Worm (Caenorhabditis elegans) whole organism, young adult: ENCODE results near the gene hil-6.

Experiments
- B0261.1 ChIP-seq: sonication (generic microtip); optimal IDR thresholded peaks from 2 replicates; lab custom pipeline; 2016; ENCODE audit warnings: mild to moderate bottlenecking, missing genetic modification characterization, moderate library complexity, missing compliant biosample characterization
- F10E7.11 ChIP-seq: sonication (generic microtip); optimal IDR thresholded peaks from 2 replicates; lab custom pipeline; 2017; ENCODE audit warnings: mild to moderate bottlenecking, missing genetic modification characterization, moderate library complexity, missing compliant biosample characterization
- F39B2.1 ChIP-seq: fragments of 200-800 bp; sonication (Bioruptor generic); IDR thresholded peaks from 2 replicates; pipeline ENCODE4 v1.3.6; 2022; ENCODE audit warnings: missing genetic modification reagents, missing genetic modification characterization, missing compliant biosample characterization
- K11D2.4 ChIP-seq: fragments of 200-800 bp; sonication (Bioruptor generic); IDR thresholded peaks from 2 replicates; pipeline ENCODE4 v1.3.6; 2022; ENCODE audit warnings: missing genetic modification reagents, missing genetic modification characterization, missing compliant biosample characterization
- K12H6.12 ChIP-seq: fragments of 200-800 bp; sonication (Bioruptor generic); optimal IDR thresholded peaks from 2 replicates; lab custom pipeline; 2018; ENCODE audit warnings: mild to moderate bottlenecking, missing genetic modification characterization, missing compliant biosample characterization
- Y67H2A.10 ChIP-seq: fragments of 200-800 bp; sonication (Bioruptor generic); conservative IDR thresholded peaks from 2 replicates; pipeline ENCODE4 v1.3.6; 2022; ENCODE audit warnings: missing genetic modification reagents, missing genetic modification characterization, missing compliant biosample characterization
- bed-1 ChIP-seq: fragments of 200-800 bp; sonication (Bioruptor generic); IDR thresholded peaks from 2 replicates; pipeline ENCODE4 v1.3.6; 2022; ENCODE audit warnings: missing genetic modification reagents, missing genetic modification characterization, missing compliant biosample characterization
- ceh-58 ChIP-seq: fragments of 200-800 bp; sonication (Bioruptor generic); IDR thresholded peaks from 2 replicates; pipeline ENCODE4 v1.3.6; 2022; ENCODE audit warnings: missing genetic modification characterization, missing compliant biosample characterization
- dox-1 ChIP-seq: fragments of 200-800 bp; sonication (Bioruptor generic); IDR thresholded peaks from 2 replicates; pipeline ENCODE4 v1.3.6; 2022; ENCODE audit warnings: missing genetic modification reagents, missing genetic modification characterization, missing compliant biosample characterization
- efl-1 ChIP-seq: fragments of 150-350 bp; optimal IDR thresholded peaks from 2 replicates; lab custom pipeline; 2014; ENCODE audit warnings: missing biosample characterization, missing genetic modification reagents, missing genetic modification characterization
- egl-44 ChIP-seq: fragments of 200-800 bp; sonication (Bioruptor generic); IDR thresholded peaks from 2 replicates; pipeline ENCODE4 v1.3.6; 2022; ENCODE audit warnings: missing genetic modification reagents, missing genetic modification characterization, missing compliant biosample characterization
- egrh-3 ChIP-seq: fragments of 200-800 bp; sonication (Bioruptor generic); IDR thresholded peaks from 2 replicates; pipeline ENCODE4 v1.3.6; 2022; ENCODE audit warnings: missing genetic modification reagents, missing genetic modification characterization, missing compliant biosample characterization
- him-1 ChIP-seq: sonication (generic microtip); optimal IDR thresholded peaks from 2 replicates; lab custom pipeline; 2016; ENCODE audit warnings: missing genotype, missing genetic modification reagents, missing genetic modification characterization, missing compliant biosample characterization
- lin-26 ChIP-seq: fragments of 200-800 bp; sonication (Bioruptor generic); IDR thresholded peaks from 2 replicates; pipeline ENCODE4 v1.3.6; 2022; ENCODE audit warnings: missing genetic modification reagents, missing genetic modification characterization, missing compliant biosample characterization
- lin-35 ChIP-seq, 3 experiments: fragments of 150-350 bp in 2 of 3; sonication (generic microtip) in 1 of 3; optimal IDR thresholded peaks; 2 replicates each; lab custom pipeline; 2014 to 2018; ENCODE audit warnings: missing biosample characterization in 3 of 3, missing genetic modification characterization in 3 of 3, missing genetic modification reagents in 3 of 3
- lin-40 ChIP-seq: sonication (generic microtip); optimal IDR thresholded peaks from 2 replicates; lab custom pipeline; 2016; ENCODE audit warnings: missing genetic modification characterization, mild to moderate bottlenecking, missing compliant biosample characterization, missing genotype, missing genetic modification reagents
- lir-1 ChIP-seq: fragments of 200-800 bp; sonication (Bioruptor generic); conservative IDR thresholded peaks from 2 replicates; pipeline ENCODE4 v1.3.6; 2022; ENCODE audit warnings: missing genetic modification reagents, missing genetic modification characterization, missing compliant biosample characterization
- mes-4 ChIP-seq: sonication (generic microtip); optimal IDR thresholded peaks from 2 replicates; lab custom pipeline; 2016; ENCODE audit warnings: missing genotype, missing genetic modification characterization, missing compliant biosample characterization
- nfya-1 ChIP-seq: sonication (generic microtip); optimal IDR thresholded peaks from 2 replicates; lab custom pipeline; 2017; ENCODE audit warnings: antibody characterized with exemption, missing compliant biosample characterization, missing genetic modification characterization, borderline replicate concordance; ENCODE audit not compliant: insufficient read depth
- nhr-120 ChIP-seq: fragments of 200-800 bp; sonication (Bioruptor generic); IDR thresholded peaks from 2 replicates; pipeline ENCODE4 v1.3.6; 2022; ENCODE audit warnings: missing genetic modification characterization, missing compliant biosample characterization
- nhr-80 ChIP-seq: sonication (generic microtip); optimal IDR thresholded peaks from 2 replicates; lab custom pipeline; 2016; ENCODE audit warnings: missing genetic modification characterization, missing compliant biosample characterization
- pbrm-1 ChIP-seq: fragments of 200-800 bp; sonication (Bioruptor generic); IDR thresholded peaks from 2 replicates; pipeline ENCODE4 v1.3.6; 2022; ENCODE audit warnings: missing genetic modification reagents, missing genetic modification characterization, missing compliant biosample characterization
- rcor-1 ChIP-seq: fragments of 200-800 bp; sonication (Bioruptor generic); IDR thresholded peaks from 2 replicates; pipeline ENCODE4 v1.3.6; 2022; ENCODE audit warnings: missing genetic modification reagents, missing genetic modification characterization, missing compliant biosample characterization
- sea-2 ChIP-seq: fragments of 200-800 bp; sonication (Bioruptor generic); IDR thresholded peaks from 2 replicates; pipeline ENCODE4 v1.3.6; 2022; ENCODE audit warnings: missing genetic modification characterization, missing compliant biosample characterization
- unc-130 ChIP-seq: sonication (generic microtip); optimal IDR thresholded peaks from 2 replicates; lab custom pipeline; 2016; ENCODE audit warnings: missing genetic modification reagents, missing genetic modification characterization, missing compliant biosample characterization
- unc-62 ChIP-seq: fragments of 150-350 bp; optimal IDR thresholded peaks from 2 replicates; lab custom pipeline; 2014; ENCODE audit warnings: missing biosample characterization, missing genetic modification reagents, missing genetic modification characterization
- zfh-2 ChIP-seq: fragments of 200-800 bp; sonication (Bioruptor generic); conservative IDR thresholded peaks from 2 replicates; pipeline ENCODE4 v1.3.6; 2022; ENCODE audit warnings: missing genetic modification reagents, missing genetic modification characterization, missing compliant biosample characterization
- zim-3 ChIP-seq: sonication (generic microtip); optimal IDR thresholded peaks from 2 replicates; lab custom pipeline; 2017; ENCODE audit warnings: mild to moderate bottlenecking, missing genetic modification characterization, moderate library complexity, missing compliant biosample characterization
- ztf-22 ChIP-seq: fragments of 200-800 bp; sonication (Bioruptor generic); optimal IDR thresholded peaks from 2 replicates; lab custom pipeline; 2018; ENCODE audit warnings: mild to moderate bottlenecking, missing genetic modification characterization, moderate library complexity, missing compliant biosample characterization
- ztf-3 ChIP-seq: fragments of 200-800 bp; sonication (Bioruptor generic); optimal IDR thresholded peaks from 2 replicates; lab custom pipeline; 2018; ENCODE audit warnings: mild to moderate bottlenecking, missing genetic modification characterization, missing compliant biosample characterization
- ztf-6 ChIP-seq: fragments of 200-800 bp; sonication (Bioruptor generic); IDR thresholded peaks from 2 replicates; pipeline ENCODE4 v1.3.6; 2022; ENCODE audit warnings: missing genetic modification reagents, missing genetic modification characterization, missing compliant biosample characterization

Gene hil-6

DNA sequence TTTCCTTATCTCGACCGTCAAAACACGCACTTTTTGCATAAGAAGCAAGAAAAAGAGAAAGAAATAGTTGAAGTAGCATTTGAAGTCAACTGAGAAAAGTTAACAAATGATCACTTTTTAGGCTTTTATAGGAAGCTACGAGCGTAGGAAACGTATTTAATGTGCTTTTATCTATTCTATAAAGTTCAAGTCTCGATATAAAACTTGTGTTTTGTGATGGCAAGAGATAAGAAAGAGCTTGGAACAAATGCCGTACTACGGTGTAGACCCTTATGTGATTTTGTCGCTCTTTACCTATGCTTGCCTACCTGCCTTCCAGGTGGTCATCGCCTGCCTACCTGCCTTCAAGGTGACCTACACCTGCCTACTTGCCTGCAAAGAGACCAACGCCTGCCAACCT lies 27.1 kb downstream of the hil-6 start, which contains the start of gene clec-206:
Gene clec-206, minus strand, starts transcription at position 101 of the 400 bp plus-strand sequence.
- TF ChIP-seq ceh-58 (GFP tag; lab: Robert Waterston, UW), result 0 out of 2 replicates have a peak, but pooled peaks have one; percentile 38
- TF ChIP-seq lin-40 (tag; lab: Kevin White, UChicago), result no peak
- 0 out of 2 replicates have a peak, but pooled peaks have one; percentile 6 for TF ChIP-seq zfh-2 (GFP tag; lab: Robert Waterston, UW)

DNA sequence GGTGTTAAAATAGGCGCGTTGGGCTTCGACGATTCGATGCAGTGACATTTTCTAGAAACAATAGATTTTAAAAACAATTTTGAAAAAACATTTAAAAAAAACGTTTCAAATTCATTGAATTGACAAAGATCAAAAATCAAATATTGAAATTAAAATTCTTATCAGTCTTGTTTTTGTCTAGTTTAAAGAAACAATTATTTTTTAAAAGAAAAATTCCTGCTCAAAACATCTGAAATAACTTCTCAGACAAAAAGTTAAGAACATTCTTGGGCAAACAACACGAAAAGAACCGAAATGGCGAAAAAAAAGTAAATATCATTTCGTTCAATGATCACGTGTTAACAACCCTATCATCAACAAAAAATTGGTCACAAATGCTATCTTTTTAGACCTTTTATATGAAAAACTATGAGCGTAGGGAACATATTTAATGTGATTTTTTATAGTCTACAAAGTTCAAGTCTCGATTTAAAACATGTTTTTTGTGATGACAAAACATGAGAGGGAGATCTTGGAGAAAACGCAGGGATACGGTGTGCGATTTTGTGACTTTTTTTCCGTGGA lies 31.7 kb downstream of the hil-6 start, which contains the start of gene alh-5:
Gene alh-5, minus strand, starts transcription at position 51 of the 564 bp plus-strand sequence.
- TF ChIP-seq nhr-80 (tag; lab: Kevin White, UChicago) (peak; percentile 19), unc-62 (GFP tag; lab: Kevin White, UChicago) (no peak), F10E7.11 (tag; lab: Kevin White, UChicago) (no peak)

DNA sequence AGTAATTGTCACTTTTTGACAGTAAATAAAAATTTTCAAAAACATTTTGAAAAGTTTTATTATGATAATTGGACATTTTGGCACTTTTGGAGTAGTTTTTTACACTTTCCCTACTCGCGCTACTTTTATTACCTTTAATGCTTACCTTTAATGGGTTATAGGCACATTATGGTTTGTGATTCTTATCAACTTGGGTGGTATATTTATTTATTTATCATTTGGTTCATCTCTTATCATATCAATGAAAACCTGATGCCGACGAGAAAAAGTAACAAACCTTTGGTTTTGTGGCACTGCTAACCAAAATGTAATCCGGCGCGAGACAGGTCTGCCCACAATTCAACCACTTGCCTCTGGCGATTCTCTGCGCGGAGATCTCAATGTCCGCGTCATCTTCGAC lies 33.0 kb downstream of the hil-6 start:
- TF ChIP-seq ztf-6 (no peak), K12H6.12 (tag; lab: Kevin White, UChicago) (no peak), egl-44 (GFP tag; lab: Robert Waterston, UW) (no peak), B0261.1 (tag; lab: Kevin White, UChicago) (no peak)

DNA sequence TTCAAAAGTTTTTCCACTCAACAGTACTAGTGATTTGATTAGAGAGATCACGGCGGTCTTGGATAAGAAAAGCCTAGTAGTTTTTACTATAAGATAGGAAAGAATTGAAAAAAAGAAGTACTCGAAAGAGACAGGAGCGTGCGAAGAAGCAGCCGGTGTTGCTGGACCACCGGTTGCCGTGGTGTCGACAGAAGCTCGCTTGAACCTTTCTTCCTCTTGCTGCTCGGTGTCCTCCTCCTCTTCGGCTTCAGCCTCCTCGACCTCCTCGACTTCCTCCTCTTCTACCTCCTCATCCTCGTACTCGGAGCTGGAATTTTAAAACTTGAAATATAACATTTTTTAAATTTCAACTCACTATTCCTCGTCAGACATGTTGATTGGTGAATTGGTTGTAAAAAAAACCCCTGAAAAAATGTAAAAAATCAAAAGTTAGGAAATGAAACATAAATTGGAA lies 38.8 kb downstream of the hil-6 start, which contains the start of gene tnt-4:
Gene tnt-4, minus strand, starts transcription at position 404 of the 454 bp plus-strand sequence.
- TF ChIP-seq ztf-3 (GFP tag; lab: Kevin White, UChicago) (no peak), zfh-2 (GFP tag; lab: Robert Waterston, UW) (peak; percentile 55), nhr-120 (GFP tag; lab: Robert Waterston, UW) (no peak)

DNA sequence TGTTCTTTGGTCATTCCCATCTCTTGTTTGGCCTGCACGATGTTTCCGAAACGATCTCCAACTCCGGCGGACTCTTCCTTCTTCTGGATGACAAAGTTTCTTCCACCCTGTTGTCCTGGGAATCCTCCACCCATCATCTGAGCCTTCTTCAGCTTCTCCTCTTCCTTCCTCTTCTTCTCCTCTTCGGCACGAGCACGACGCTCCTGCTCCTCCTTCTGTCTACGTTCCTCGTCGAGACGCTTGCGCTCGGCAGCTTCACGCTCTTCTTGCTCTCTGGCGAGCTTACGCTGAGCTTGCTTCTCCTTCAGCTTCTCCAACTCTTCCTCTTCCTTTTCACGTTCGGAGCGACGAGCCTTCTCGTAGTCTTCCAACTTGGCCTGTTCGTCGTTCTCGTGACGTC lies 40.0 kb downstream of the hil-6 start:
- TF ChIP-seq nfya-1 (no peak), lin-35 (GFP tag; optimal IDR thresholded peaks at IDR 0.05; lab: Kevin White, UChicago) (no peak), mes-4 (tag; lab: Kevin White, UChicago) (no peak), lin-26 (GFP tag; lab: Robert Waterston, UW) (0 out of 2 replicates have a peak, but pooled peaks have one; percentile 32), rcor-1 (GFP tag; lab: Robert Waterston, UW) (no peak), sea-2 (GFP tag; lab: Robert Waterston, UW) (no peak), zfh-2 (GFP tag; lab: Robert Waterston, UW) (peak; percentile 84), K11D2.4 (no peak), him-1 (tag; lab: Kevin White, UChicago) (no peak), nhr-80 (tag; lab: Kevin White, UChicago) (no peak), ztf-6 (no peak), F39B2.1 (GFP tag; lab: Robert Waterston, UW) (no peak), dox-1 (GFP tag; lab: Robert Waterston, UW) (no peak; the same call in 1 of the 2 replicates), Y67H2A.10 (no peak), bed-1 (GFP tag; lab: Robert Waterston, UW) (no peak), egrh-3 (GFP tag; lab: Robert Waterston, UW) (peak; percentile 70), pbrm-1 (GFP tag; lab: Robert Waterston, UW) (no peak), unc-130 (GFP tag; lab: Kevin White, UChicago) (no peak), efl-1 (GFP tag; lab: Kevin White, UChicago) (no peak), ztf-22 (GFP tag; lab: Kevin White, UChicago) (no peak), lir-1 (GFP tag; lab: Robert Waterston, UW) (no peak), zim-3 (no peak)
